Fruit fly (Drosophila melanogaster) whole organism, embryonic: ENCODE data around the gene CG9393.
A peak's percentile ranks its signal among the peaks of the same experiment; 100 is the strongest.

ENCODE experiments used
- Bdp1 ChIP-seq: fragments of 200-800 bp; sonication (Bioruptor generic); optimal IDR thresholded peaks from 3 replicates; lab custom pipeline; 2016; ENCODE audit warnings: missing biosample characterization, missing genetic modification characterization
- C15 ChIP-seq: fragments of 200-800 bp; sonication (Bioruptor generic); IDR thresholded peaks from 3 replicates; pipeline ENCODE4 v1.3.6; 2022; ENCODE audit warnings: missing biosample characterization, missing genetic modification characterization
- CG10209 ChIP-seq: fragments of 200-800 bp; sonication (Bioruptor generic); optimal IDR thresholded peaks from 3 replicates; lab custom pipeline; 2017; ENCODE audit warnings: missing biosample characterization, mild to moderate bottlenecking, missing genetic modification characterization, missing genetic modification reagents
- CG11085 ChIP-seq: fragments of 200-800 bp; sonication (Bioruptor generic); IDR thresholded peaks from 2 replicates; pipeline ENCODE4 v1.3.6; 2022; ENCODE audit warnings: missing biosample characterization, missing genetic modification characterization
- CG11398 ChIP-seq: fragments of 200-800 bp; sonication (Bioruptor generic); optimal IDR thresholded peaks from 2 replicates; lab custom pipeline; 2016; ENCODE audit warnings: missing biosample characterization, missing genetic modification characterization
- CG13775 ChIP-seq: fragments of 200-800 bp; sonication (Bioruptor generic); optimal IDR thresholded peaks from 3 replicates; lab custom pipeline; 2017; ENCODE audit warnings: missing biosample characterization, mild to moderate bottlenecking, missing genetic modification characterization
- CG15073 ChIP-seq: fragments of 200-800 bp; sonication (Bioruptor generic); optimal IDR thresholded peaks from 2 replicates; lab custom pipeline; 2016; ENCODE audit warnings: missing biosample characterization, missing genetic modification characterization
- CG15479 ChIP-seq: fragments of 200-800 bp; sonication (Bioruptor generic); optimal IDR thresholded peaks from 3 replicates; lab custom pipeline; 2019; ENCODE audit warnings: missing biosample characterization, mild to moderate bottlenecking, missing genetic modification characterization, moderate library complexity
- CG1602 ChIP-seq: fragments of 200-800 bp; sonication (Bioruptor generic); optimal IDR thresholded peaks from 3 replicates; lab custom pipeline; 2016; ENCODE audit warnings: missing biosample characterization, missing genetic modification characterization
- CG16813 ChIP-seq: fragments of 200-800 bp; sonication (Bioruptor generic); IDR thresholded peaks from 3 replicates; pipeline ENCODE4 v1.3.6; 2022; ENCODE audit warnings: missing biosample characterization, missing genetic modification characterization; ENCODE audit not compliant: partially characterized antibody
- CG17186 ChIP-seq: fragments of 200-800 bp; sonication (Bioruptor generic); optimal IDR thresholded peaks from 3 replicates; lab custom pipeline; 2017; ENCODE audit warnings: missing biosample characterization, missing genetic modification reagents, missing genetic modification characterization
- CG32767 ChIP-seq: fragments of 200-800 bp; sonication (Bioruptor generic); IDR thresholded peaks from 2 replicates; pipeline ENCODE4 v1.3.6; 2022; ENCODE audit warnings: missing biosample characterization, missing genetic modification characterization
- CG33213 ChIP-seq: fragments of 200-800 bp; sonication (Bioruptor generic); optimal IDR thresholded peaks from 3 replicates; lab custom pipeline; 2016; ENCODE audit warnings: missing biosample characterization, missing genetic modification characterization
- CG3407 ChIP-seq: fragments of 200-800 bp; sonication (Bioruptor generic); optimal IDR thresholded peaks from 2 replicates; lab custom pipeline; 2018; ENCODE audit warnings: missing biosample characterization, mild to moderate bottlenecking, missing genetic modification characterization
- CG42726 ChIP-seq: fragments of 200-800 bp; sonication (Bioruptor generic); IDR thresholded peaks from 2 replicates; pipeline ENCODE4 v1.3.6; 2022; ENCODE audit warnings: missing biosample characterization, missing genetic modification characterization; ENCODE audit not compliant: partially characterized antibody
- CG6175 ChIP-seq: fragments of 200-800 bp; sonication (Bioruptor generic); IDR thresholded peaks from 3 replicates; pipeline ENCODE4 v1.3.6; 2022; ENCODE audit warnings: missing biosample characterization, missing genetic modification characterization
- CG7271 ChIP-seq: fragments of 200-800 bp; sonication (Bioruptor generic); optimal IDR thresholded peaks from 2 replicates; lab custom pipeline; 2018; ENCODE audit warnings: missing biosample characterization, mild to moderate bottlenecking, missing genetic modification characterization, moderate library complexity
- CG7839 ChIP-seq: fragments of 200-800 bp; sonication (Bioruptor generic); optimal IDR thresholded peaks from 3 replicates; lab custom pipeline; 2018; ENCODE audit warnings: missing biosample characterization, mild to moderate bottlenecking, missing genetic modification characterization, moderate library complexity
- CG8765 ChIP-seq: fragments of 200-800 bp; sonication (Bioruptor generic); IDR thresholded peaks from 2 replicates; pipeline ENCODE4 v1.3.6; 2022; ENCODE audit warnings: missing biosample characterization, missing genetic modification characterization
- Chrac-16 ChIP-seq: fragments of 200-800 bp; sonication (Bioruptor generic); optimal IDR thresholded peaks from 3 replicates; lab custom pipeline; 2016; ENCODE audit warnings: missing biosample characterization, missing genetic modification characterization
- D19A ChIP-seq: fragments of 200-800 bp; optimal IDR thresholded peaks from 3 replicates; lab custom pipeline; 2019; ENCODE audit warnings: missing biosample characterization, mild to moderate bottlenecking, missing genetic modification characterization, moderate library complexity
- E2f2 ChIP-seq: fragments of 200-800 bp; sonication (Bioruptor generic); IDR thresholded peaks from 2 replicates; pipeline ENCODE4 v1.3.6; 2022; ENCODE audit warnings: missing biosample characterization, missing genetic modification characterization
- Fer1 ChIP-seq: fragments of 200-800 bp; sonication (Bioruptor generic); optimal IDR thresholded peaks from 2 replicates; lab custom pipeline; 2017; ENCODE audit warnings: missing biosample characterization, mild to moderate bottlenecking, missing genetic modification characterization
- HLH54F ChIP-seq: fragments of 200-800 bp; sonication (Bioruptor generic); optimal IDR thresholded peaks from 3 replicates; lab custom pipeline; 2016; ENCODE audit warnings: missing biosample characterization, missing genetic modification characterization
- MESR4 ChIP-seq: fragments of 200-800 bp; sonication (Bioruptor generic); optimal IDR thresholded peaks from 2 replicates; lab custom pipeline; 2018; ENCODE audit warnings: missing biosample characterization, mild to moderate bottlenecking, missing genetic modification characterization, moderate library complexity
- Meics ChIP-seq: fragments of 200-800 bp; sonication (Bioruptor generic); optimal IDR thresholded peaks from 2 replicates; lab custom pipeline; 2017; ENCODE audit warnings: missing biosample characterization, mild to moderate bottlenecking, missing genetic modification characterization
- Nf-YA ChIP-seq: fragments of 200-800 bp; sonication (Bioruptor generic); IDR thresholded peaks from 2 replicates; pipeline ENCODE4 v1.3.6; 2022; ENCODE audit warnings: missing biosample characterization, missing genetic modification characterization
- NfI ChIP-seq: fragments of 200-800 bp; sonication (Bioruptor generic); optimal IDR thresholded peaks from 3 replicates; lab custom pipeline; 2018; ENCODE audit warnings: missing biosample characterization, mild to moderate bottlenecking, missing genetic modification characterization, moderate library complexity
- Rx ChIP-seq: fragments of 200-800 bp; sonication (Bioruptor generic); IDR thresholded peaks from 2 replicates; pipeline ENCODE4 v1.3.6; 2022; ENCODE audit warnings: missing biosample characterization, missing genetic modification characterization
- Ssrp ChIP-seq: fragments of 200-800 bp; sonication (Bioruptor generic); optimal IDR thresholded peaks from 2 replicates; lab custom pipeline; 2018; ENCODE audit warnings: missing biosample characterization, mild to moderate bottlenecking, missing genetic modification characterization, moderate library complexity
- Xbp1 ChIP-seq: fragments of 200-800 bp; sonication (Bioruptor generic); optimal IDR thresholded peaks from 3 replicates; lab custom pipeline; 2016; ENCODE audit warnings: missing biosample characterization, mild to moderate bottlenecking, missing genetic modification characterization
- cas ChIP-seq: fragments of 200-800 bp; sonication (Bioruptor generic); IDR thresholded peaks from 2 replicates; pipeline ENCODE4 v1.3.6; 2022; ENCODE audit warnings: missing biosample characterization, missing genetic modification characterization
- corto ChIP-seq: fragments of 200-800 bp; sonication (Bioruptor generic); optimal IDR thresholded peaks from 2 replicates; lab custom pipeline; 2016; ENCODE audit warnings: missing biosample characterization, mild to moderate bottlenecking, missing genetic modification characterization, moderate library complexity
- da ChIP-seq: fragments of 200-800 bp; sonication (Bioruptor generic); optimal IDR thresholded peaks from 2 replicates; lab custom pipeline; 2016; ENCODE audit warnings: missing biosample characterization, missing genetic modification characterization
- fd64A ChIP-seq: fragments of 200-800 bp; sonication (Bioruptor generic); optimal IDR thresholded peaks from 3 replicates; lab custom pipeline; 2018; ENCODE audit warnings: missing biosample characterization, mild to moderate bottlenecking, missing genetic modification characterization
- gcm ChIP-seq: fragments of 200-800 bp; sonication (Bioruptor generic); optimal IDR thresholded peaks from 2 replicates; lab custom pipeline; 2019; ENCODE audit warnings: missing biosample characterization, mild to moderate bottlenecking, missing genetic modification characterization, moderate library complexity
- jing ChIP-seq: fragments of 200-800 bp; sonication (Bioruptor generic); optimal IDR thresholded peaks from 2 replicates; lab custom pipeline; 2018; ENCODE audit warnings: missing biosample characterization, mild to moderate bottlenecking, missing genetic modification characterization
- lola ChIP-seq, 3 experiments: fragments of >200 bp in 2 of 3; fragments of 200-800 bp in 1 of 3; sonication (Bioruptor generic) in 1 of 3; optimal IDR thresholded peaks; 2 replicates each; lab custom pipeline; 2017 to 2019; ENCODE audit warnings: missing biosample characterization in 3 of 3, missing genetic modification characterization in 3 of 3, mild to moderate bottlenecking in 1 of 3, moderate library complexity in 1 of 3
- lov ChIP-seq, 2 experiments: fragments of 200-800 bp in 1 of 2; fragments of >200 bp in 1 of 2; sonication (Bioruptor generic) in 1 of 2; IDR thresholded peaks in 1 of 2; optimal IDR thresholded peaks in 1 of 2; 2 replicates in 1 of 2; 3 replicates in 1 of 2; pipeline versions ENCODE4 v1.3.6 to Lab custom; 2017 to 2022; ENCODE audit warnings: missing biosample characterization in 1 of 2, missing genetic modification characterization in 1 of 2
- oc ChIP-seq: fragments of 200-800 bp; sonication (Bioruptor generic); optimal IDR thresholded peaks from 2 replicates; lab custom pipeline; 2018; ENCODE audit warnings: missing biosample characterization, mild to moderate bottlenecking, missing genetic modification characterization, moderate library complexity
- pfk ChIP-seq: fragments of 200-800 bp; sonication (Bioruptor generic); optimal IDR thresholded peaks from 2 replicates; lab custom pipeline; 2018; ENCODE audit warnings: missing biosample characterization, mild to moderate bottlenecking, missing genetic modification characterization, moderate library complexity
- phol ChIP-seq: fragments of 200-800 bp; sonication (Bioruptor generic); optimal IDR thresholded peaks from 3 replicates; lab custom pipeline; 2018; ENCODE audit warnings: missing biosample characterization, mild to moderate bottlenecking, missing genetic modification characterization, moderate library complexity
- slp2 ChIP-seq: fragments of 200-800 bp; sonication (Bioruptor generic); optimal IDR thresholded peaks from 2 replicates; lab custom pipeline; 2016; ENCODE audit warnings: missing biosample characterization, missing genetic modification characterization
- so ChIP-seq: fragments of 200-800 bp; sonication (Bioruptor generic); IDR thresholded peaks from 3 replicates; pipeline ENCODE4 v1.3.6; 2022; ENCODE audit warnings: missing biosample characterization, missing genetic modification characterization
- sob ChIP-seq: fragments of 200-800 bp; sonication (Bioruptor generic); IDR thresholded peaks from 2 replicates; pipeline ENCODE4 v1.3.6; 2022; ENCODE audit warnings: missing biosample characterization, missing genetic modification characterization
- sr ChIP-seq: fragments of 200-800 bp; sonication (Bioruptor generic); IDR thresholded peaks from 3 replicates; pipeline ENCODE4 v1.3.6; 2022; ENCODE audit warnings: missing biosample characterization, missing genetic modification characterization
- ssp ChIP-seq: fragments of 200-800 bp; sonication (Bioruptor generic); IDR thresholded peaks from 2 replicates; pipeline ENCODE4 v1.3.6; 2022; ENCODE audit warnings: missing biosample characterization, missing genetic modification characterization
- ttk ChIP-seq: fragments of 200-800 bp; sonication (Bioruptor generic); IDR thresholded peaks from 2 replicates; pipeline ENCODE4 v2.1.2; 2022; ENCODE audit warnings: missing biosample characterization, missing genetic modification characterization
- unc-4 ChIP-seq: fragments of 200-800 bp; sonication (Bioruptor generic); IDR thresholded peaks from 2 replicates; pipeline ENCODE4 v1.3.6; 2022; ENCODE audit warnings: missing biosample characterization, missing genetic modification characterization; ENCODE audit not compliant: partially characterized antibody
- vfl ChIP-seq: fragments of 200-800 bp; sonication (Bioruptor generic); optimal IDR thresholded peaks from 2 replicates; lab custom pipeline; 2016; ENCODE audit warnings: missing biosample characterization, missing genetic modification characterization
- zen ChIP-seq: fragments of 200-800 bp; sonication (Bioruptor generic); optimal IDR thresholded peaks from 3 replicates; lab custom pipeline; 2018; ENCODE audit warnings: missing biosample characterization, mild to moderate bottlenecking, missing genetic modification characterization, moderate library complexity

CG9393 gene

DNA sequence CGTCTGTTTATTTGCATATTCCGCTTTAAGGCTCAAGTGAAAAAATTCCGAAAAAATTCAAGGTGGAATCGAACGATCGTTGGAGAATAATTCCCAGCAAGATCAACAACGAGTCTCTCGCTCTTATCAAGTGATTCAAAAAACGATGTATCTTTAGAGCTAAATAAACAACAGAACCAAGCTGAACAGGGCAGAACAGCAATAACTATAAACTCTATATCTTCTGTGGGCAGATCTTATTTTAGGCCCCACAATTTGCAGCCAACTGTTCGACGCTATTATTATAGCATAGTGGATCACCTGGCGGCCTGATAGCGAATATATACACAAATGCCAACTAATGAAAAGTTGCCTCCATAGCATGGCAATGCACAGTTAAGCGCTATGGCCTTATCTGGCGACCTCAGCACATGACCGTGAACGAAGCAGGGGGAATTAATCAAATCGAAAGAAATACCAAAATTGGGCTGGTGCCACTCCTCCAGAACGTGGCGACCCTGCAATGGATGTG lies 34.0 kb downstream of the CG9393 start (continued):
- TF ChIP-seq Bdp1 (GFP tag; lab: Kevin White, UChicago) (no peak), cas (GFP tag; lab: Robert Waterston, UW) (no peak), CG15479 (GFP tag; lab: Kevin White, UChicago) (no peak), lola (GFP tag; optimal IDR thresholded peaks at IDR 0.05; lab: Kevin White, UChicago) (no peak), lov (optimal IDR thresholded peaks at IDR 0.05; lab: Kevin White, UChicago) (no peak), lov (GFP tag; IDR thresholded peaks at IDR 0.05; lab: Robert Waterston, UW) (no peak), D19A (no peak), CG13775 (no peak), unc-4 (GFP tag; lab: Robert Waterston, UW) (no peak), HLH54F (GFP tag; lab: Kevin White, UChicago) (peak; percentile 21), CG33213 (GFP tag; lab: Kevin White, UChicago) (no peak), vfl (GFP tag; lab: Kevin White, UChicago) (no peak), CG10209 (GFP tag; lab: Kevin White, UChicago) (no peak), slp2 (GFP tag; lab: Kevin White, UChicago) (no peak), CG8765 (GFP tag; lab: Robert Waterston, UW) (no peak), CG11398 (GFP tag; lab: Kevin White, UChicago) (no peak), NfI (GFP tag; lab: Kevin White, UChicago) (no peak), CG15073 (GFP tag; lab: Kevin White, UChicago) (no peak), Nf-YA (GFP tag; lab: Robert Waterston, UW) (no peak), CG3407 (GFP tag; lab: Kevin White, UChicago) (no peak), CG6175 (GFP tag; lab: Robert Waterston, UW) (no peak), C15 (GFP tag; lab: Robert Waterston, UW) (no peak), ssp (GFP tag; lab: Robert Waterston, UW) (no peak), corto (no peak), fd64A (GFP tag; lab: Kevin White, UChicago) (no peak), so (GFP tag; lab: Robert Waterston, UW) (no peak), CG17186 (GFP tag; lab: Kevin White, UChicago) (no peak), Rx (no peak), CG11085 (GFP tag; lab: Robert Waterston, UW) (no peak), oc (no peak), Chrac-16 (GFP tag; lab: Kevin White, UChicago) (no peak), E2f2 (no peak), MESR4 (GFP tag; lab: Kevin White, UChicago) (no peak), CG7271 (tag; lab: Kevin White, UChicago) (no peak), phol (tag; lab: Kevin White, UChicago) (no peak), Fer1 (GFP tag; lab: Kevin White, UChicago) (peak; percentile 19), Xbp1 (no peak), ttk (no peak), CG16813 (GFP tag; lab: Robert Waterston, UW) (no peak), zen (tag; lab: Kevin White, UChicago) (no peak), CG7839 (tag; lab: Kevin White, UChicago) (no peak), sr (no peak), Meics (GFP tag; lab: Kevin White, UChicago) (no peak), CG32767 (GFP tag; lab: Robert Waterston, UW) (no peak), CG1602 (GFP tag; lab: Kevin White, UChicago) (no peak), sob (GFP tag; lab: Robert Waterston, UW) (no peak), da (peak; percentile 14), CG42726 (GFP tag; lab: Robert Waterston, UW) (no peak), Ssrp (tag; lab: Kevin White, UChicago) (no peak), jing (GFP tag; lab: Kevin White, UChicago) (no peak), gcm (no peak), pfk (GFP tag; lab: Kevin White, UChicago) (no peak)
